Worm (Caenorhabditis elegans) whole organism, early embryonic: ENCODE measurements around the gene dct-11.

Source experiments
- B0310.2 ChIP-seq: sonication (generic microtip); optimal IDR thresholded peaks from 2 replicates; lab custom pipeline; 2016; ENCODE audit warnings: mild to moderate bottlenecking, missing genetic modification characterization, missing compliant biosample characterization
- F13C5.2 ChIP-seq: sonication (generic microtip); optimal IDR thresholded peaks from 2 replicates; lab custom pipeline; 2017; ENCODE audit warnings: mild to moderate bottlenecking, missing genetic modification characterization, inconsistent platforms, missing compliant biosample characterization
- aly-1 ChIP-seq: sonication (generic microtip); optimal IDR thresholded peaks from 2 replicates; lab custom pipeline; 2016; ENCODE audit warnings: missing genetic modification characterization, missing compliant biosample characterization
- ama-1 ChIP-seq: fragments of 150-350 bp; optimal IDR thresholded peaks from 2 replicates; lab custom pipeline; 2014
- ceh-13 ChIP-seq: fragments of 200-800 bp; sonication (Bioruptor generic); optimal IDR thresholded peaks from 2 replicates; lab custom pipeline; 2018; ENCODE audit warnings: mild to moderate bottlenecking, missing genetic modification characterization, missing compliant biosample characterization
- ceh-36 ChIP-seq: sonication (generic microtip); optimal IDR thresholded peaks from 2 replicates; lab custom pipeline; 2016; ENCODE audit warnings: missing genetic modification characterization, inconsistent platforms, missing compliant biosample characterization
- ets-7 ChIP-seq: sonication (generic microtip); optimal IDR thresholded peaks from 2 replicates; lab custom pipeline; 2016; ENCODE audit warnings: missing genotype, missing genetic modification characterization, missing compliant biosample characterization
- flt-1 ChIP-seq: fragments of 200-800 bp; sonication (Bioruptor generic); IDR thresholded peaks from 2 replicates; pipeline ENCODE4 v1.3.6; 2022; ENCODE audit warnings: missing genetic modification characterization, missing compliant biosample characterization
- hmbx-1 ChIP-seq: sonication (generic microtip); optimal IDR thresholded peaks from 2 replicates; lab custom pipeline; 2016; ENCODE audit warnings: mild to moderate bottlenecking, missing genetic modification characterization, missing compliant biosample characterization
- hmg-4 ChIP-seq: fragments of 200-800 bp; sonication (Bioruptor generic); optimal IDR thresholded peaks from 2 replicates; lab custom pipeline; 2018; ENCODE audit warnings: mild to moderate bottlenecking, missing genetic modification characterization, missing compliant biosample characterization
- hnd-1 ChIP-seq: sonication (generic microtip); optimal IDR thresholded peaks from 2 replicates; lab custom pipeline; 2016; ENCODE audit warnings: missing genetic modification characterization, missing compliant biosample characterization
- pes-1 ChIP-seq: fragments of 200-800 bp; sonication (Bioruptor generic); IDR thresholded peaks from 2 replicates; pipeline ENCODE4 v1.3.6; 2022; ENCODE audit warnings: missing genetic modification reagents, missing genetic modification characterization, missing compliant biosample characterization
- scrt-1 ChIP-seq: fragments of 200-800 bp; sonication (Bioruptor generic); IDR thresholded peaks from 2 replicates; pipeline ENCODE4 v1.3.6; 2022; ENCODE audit warnings: missing genetic modification characterization, missing compliant biosample characterization
- sea-1 ChIP-seq: fragments of 200-800 bp; sonication (Bioruptor generic); conservative IDR thresholded peaks from 2 replicates; pipeline ENCODE4 v1.3.6; 2022; ENCODE audit warnings: missing genetic modification characterization, missing compliant biosample characterization
- tbx-11 ChIP-seq: fragments of 200-800 bp; sonication (Bioruptor generic); IDR thresholded peaks from 2 replicates; pipeline ENCODE4 v1.3.6; 2022; ENCODE audit warnings: missing genetic modification characterization, missing compliant biosample characterization
- tbx-37 ChIP-seq: fragments of 200-800 bp; sonication (Bioruptor generic); conservative IDR thresholded peaks from 2 replicates; pipeline ENCODE4 v1.3.6; 2022; ENCODE audit warnings: missing genetic modification reagents, missing genetic modification characterization, missing compliant biosample characterization
- tra-4 ChIP-seq: sonication (generic microtip); optimal IDR thresholded peaks from 2 replicates; lab custom pipeline; 2017; ENCODE audit warnings: missing genetic modification characterization, missing compliant biosample characterization

The dct-11 gene

DNA sequence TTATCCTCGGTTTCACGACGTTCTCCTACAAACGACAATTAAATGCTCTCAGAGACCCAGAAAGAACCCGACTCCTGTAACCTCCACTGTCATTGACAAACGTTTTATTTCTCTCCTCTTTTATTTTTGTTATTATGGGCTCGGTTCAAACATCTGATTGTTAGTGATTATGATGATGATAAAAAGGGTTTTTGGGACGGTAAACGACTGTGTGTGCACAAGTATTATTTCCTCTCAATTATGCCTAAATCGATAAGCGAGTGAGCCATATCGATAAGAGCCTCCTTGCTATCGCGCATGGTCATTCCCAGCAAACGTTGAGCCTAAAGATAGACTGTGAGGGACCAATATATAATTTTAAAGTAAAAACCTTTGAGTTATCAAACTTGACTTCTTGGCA, 7.8 kb downstream of the dct-11 start:
- TF ChIP-seq tbx-37 (GFP tag; lab: Robert Waterston, UW) (no peak), F13C5.2 (tag; lab: Kevin White, UChicago) (no peak), hmg-4 (no peak)

ce11 chrX:5829175-5829574, 10.4 kb downstream of the dct-11 start, which contains the start of gene acp-5:
Gene acp-5 (plus strand): TSS chrX:5829435.
- no peak for TF ChIP-seq ets-7 (tag; lab: Kevin White, UChicago)
- TF ChIP-seq sea-1 (GFP tag; lab: Robert Waterston, UW), result no peak
- TF ChIP-seq hmbx-1 (tag; lab: Kevin White, UChicago), result no peak
- no peak for TF ChIP-seq ceh-13 (GFP tag; lab: Kevin White, UChicago)
- no peak for TF ChIP-seq aly-1 (tag; lab: Kevin White, UChicago)
- TF ChIP-seq hmg-4, result no peak
- TF ChIP-seq tra-4 (tag; lab: Kevin White, UChicago), result no peak
- TF ChIP-seq F13C5.2 (tag; lab: Kevin White, UChicago), result no peak
- no peak for TF ChIP-seq ceh-36 (tag; lab: Kevin White, UChicago)
- no peak for TF ChIP-seq pes-1
- no peak for TF ChIP-seq flt-1 (GFP tag; lab: Robert Waterston, UW)
- no peak for TF ChIP-seq tbx-37 (GFP tag; lab: Robert Waterston, UW)
- TF ChIP-seq tbx-11 (GFP tag; lab: Robert Waterston, UW), result no peak
- TF ChIP-seq hnd-1 (tag; lab: Kevin White, UChicago), result no peak
- no peak for TF ChIP-seq scrt-1 (GFP tag; lab: Robert Waterston, UW)
- no peak for TF ChIP-seq B0310.2 (tag; lab: Kevin White, UChicago)
- no peak for TF ChIP-seq ama-1 (lab: Kevin White, UChicago)

DNA sequence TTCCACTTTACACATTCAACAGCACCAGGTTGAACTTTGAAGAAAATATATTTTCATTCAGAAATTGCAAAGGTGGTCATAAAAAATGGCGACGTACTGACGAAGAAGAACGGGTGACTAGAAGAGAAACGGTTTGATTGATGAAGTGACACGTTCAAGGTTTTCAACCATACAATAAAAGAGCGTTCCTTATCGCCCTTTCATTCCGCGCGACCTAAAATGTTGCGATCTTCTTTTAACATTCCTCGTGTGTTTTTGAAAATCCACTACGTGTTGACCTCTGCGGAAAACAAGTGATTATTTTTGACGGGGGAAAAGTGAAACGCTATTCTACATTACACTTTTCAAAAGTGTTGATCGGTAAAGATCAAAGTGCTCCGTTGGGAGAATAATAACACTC, 11.5 kb downstream of the dct-11 start:
- TF ChIP-seq hmbx-1 (tag; lab: Kevin White, UChicago) (no peak), hnd-1 (tag; lab: Kevin White, UChicago) (no peak), ama-1 (lab: Kevin White, UChicago) (no peak), ceh-13 (GFP tag; lab: Kevin White, UChicago) (no peak), tbx-11 (GFP tag; lab: Robert Waterston, UW) (no peak), aly-1 (tag; lab: Kevin White, UChicago) (no peak)

DNA sequence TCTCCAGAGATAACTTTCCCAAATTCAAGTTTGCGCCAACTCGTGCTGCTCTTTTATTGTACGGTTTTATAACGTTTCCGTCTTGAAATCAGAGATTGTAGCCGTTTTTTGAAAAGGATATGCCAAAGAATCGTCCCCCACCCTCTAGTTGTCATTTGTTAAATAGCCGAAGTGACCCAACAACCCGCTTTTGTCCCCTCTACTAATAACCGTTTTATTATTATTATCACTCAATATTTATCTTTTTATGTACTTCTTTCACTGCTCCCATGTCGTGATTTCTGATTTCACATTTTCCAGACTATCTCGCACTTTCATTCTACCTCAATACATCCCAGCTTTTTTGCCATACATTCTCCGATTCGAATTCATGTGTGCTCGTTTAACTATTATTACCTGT, 12.6 kb downstream of the dct-11 start:
- TF ChIP-seq ama-1 (lab: Kevin White, UChicago) (peak; percentile 76), hnd-1 (tag; lab: Kevin White, UChicago) (no peak)

- TF ChIP-seq hmg-4, result no peak
- no peak for TF ChIP-seq ceh-13 (GFP tag; lab: Kevin White, UChicago)
- no peak for TF ChIP-seq F13C5.2 (tag; lab: Kevin White, UChicago)
- no peak for TF ChIP-seq flt-1 (GFP tag; lab: Robert Waterston, UW)
- no peak for TF ChIP-seq tbx-37 (GFP tag; lab: Robert Waterston, UW)
- TF ChIP-seq hnd-1 (tag; lab: Kevin White, UChicago), result no peak
- no peak for TF ChIP-seq pes-1
- no peak for TF ChIP-seq sea-1 (GFP tag; lab: Robert Waterston, UW)
- TF ChIP-seq scrt-1 (GFP tag; lab: Robert Waterston, UW), result no peak
- no peak for TF ChIP-seq tra-4 (tag; lab: Kevin White, UChicago)
- TF ChIP-seq ama-1 (lab: Kevin White, UChicago), result no peak
- no peak for TF ChIP-seq tbx-11 (GFP tag; lab: Robert Waterston, UW)
- TF ChIP-seq ceh-36 (tag; lab: Kevin White, UChicago), result no peak
- TF ChIP-seq ets-7 (tag; lab: Kevin White, UChicago), result no peak
- no peak for TF ChIP-seq hmbx-1 (tag; lab: Kevin White, UChicago)
- no peak for TF ChIP-seq aly-1 (tag; lab: Kevin White, UChicago)
- TF ChIP-seq B0310.2 (tag; lab: Kevin White, UChicago), result no peak
These were observed 17.7 kb downstream of the dct-11 start, which contains the start of gene hbl-1 for ce11 chrX:5821842-5822241. Gene hbl-1 (plus strand): TSS chrX:5822142.

DNA sequence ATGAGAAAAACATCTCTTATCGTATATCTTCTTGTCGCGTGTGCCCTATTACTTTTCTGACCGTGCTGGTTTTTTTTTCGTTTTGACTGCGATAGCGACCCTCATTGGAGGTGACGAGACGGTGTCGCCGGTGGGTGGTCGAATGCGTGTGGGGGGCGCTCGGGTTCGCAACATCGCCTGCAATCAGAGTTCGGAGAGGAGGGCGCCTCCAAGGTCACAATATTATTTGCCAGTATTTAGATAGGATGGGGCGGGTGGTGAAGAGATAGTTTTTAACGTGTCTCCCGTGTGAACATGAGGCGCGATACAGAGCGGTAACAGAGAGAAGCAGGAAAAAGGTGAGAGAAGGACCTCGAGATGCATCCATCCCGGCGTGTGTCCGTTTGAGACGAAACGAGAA, 18.7 kb downstream of the dct-11 start:
- TF ChIP-seq hmg-4 (peak; percentile 65), ets-7 (tag; lab: Kevin White, UChicago) (no peak)

DNA sequence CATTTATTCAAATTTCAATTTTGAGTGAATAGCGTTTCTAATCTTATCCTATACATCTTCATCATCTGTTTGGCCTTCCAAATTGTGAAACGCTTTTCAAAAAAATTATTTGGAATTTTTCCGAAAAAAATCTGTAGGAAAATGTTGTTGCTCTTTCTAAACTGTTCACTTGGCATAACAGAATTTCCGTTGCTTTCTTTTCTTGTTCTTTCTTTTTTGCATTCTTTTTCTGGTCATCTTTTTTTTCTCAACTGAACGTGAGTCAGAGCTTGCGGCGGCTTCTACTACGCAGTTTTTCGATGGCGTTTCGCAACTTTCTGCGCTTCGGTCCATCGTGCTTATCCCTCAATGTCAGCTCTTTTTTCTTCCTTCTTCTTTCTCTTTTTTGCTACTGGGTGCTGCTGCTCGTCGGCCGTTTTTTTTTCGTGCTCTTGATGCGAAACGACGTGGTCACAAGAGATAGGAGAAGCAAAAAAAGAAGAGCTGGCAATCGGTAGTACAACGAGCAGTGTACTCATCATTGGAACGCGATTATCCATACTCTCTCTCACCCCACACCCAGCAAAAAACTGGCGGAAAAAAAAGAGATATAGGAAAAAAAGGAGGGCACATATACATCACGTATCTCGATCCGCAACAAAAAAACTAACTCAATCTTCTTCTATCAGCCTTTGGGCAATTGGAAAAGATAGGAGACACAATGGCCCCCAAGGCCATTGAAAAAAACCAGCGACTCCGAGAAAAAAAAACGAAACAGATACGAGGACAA, 19.7 kb downstream of the dct-11 start:
- TF ChIP-seq tra-4 (tag; lab: Kevin White, UChicago), result no peak
- TF ChIP-seq pes-1, result 0 out of 2 replicates have a peak, but pooled peaks have one; percentile 26

ce11 chrX:5818176-5818575, 21.4 kb downstream of the dct-11 start:
- TF ChIP-seq scrt-1 (GFP tag; lab: Robert Waterston, UW) (0 out of 2 replicates have a peak, but pooled peaks have one; percentile 19), tbx-37 (GFP tag; lab: Robert Waterston, UW) (no peak), F13C5.2 (tag; lab: Kevin White, UChicago) (peak; percentile 29), sea-1 (GFP tag; lab: Robert Waterston, UW) (0 out of 2 replicates have a peak, but pooled peaks have one; percentile 16), hmg-4 (peak; percentile 86), tbx-11 (GFP tag; lab: Robert Waterston, UW) (no peak), pes-1 (no peak), aly-1 (tag; lab: Kevin White, UChicago) (no peak), flt-1 (GFP tag; lab: Robert Waterston, UW) (0 out of 2 replicates have a peak, but pooled peaks have one; percentile 34)
